Worm (Caenorhabditis elegans) whole organism, dauer: Measurements from ENCODE around the gene T03G6.7.

Experiments
- unc-62 ChIP-seq: sonication (generic microtip); optimal IDR thresholded peaks from 2 replicates; lab custom pipeline; 2017; ENCODE audit warnings: missing biosample characterization, missing genetic modification reagents, missing genetic modification characterization

T03G6.7 gene

DNA sequence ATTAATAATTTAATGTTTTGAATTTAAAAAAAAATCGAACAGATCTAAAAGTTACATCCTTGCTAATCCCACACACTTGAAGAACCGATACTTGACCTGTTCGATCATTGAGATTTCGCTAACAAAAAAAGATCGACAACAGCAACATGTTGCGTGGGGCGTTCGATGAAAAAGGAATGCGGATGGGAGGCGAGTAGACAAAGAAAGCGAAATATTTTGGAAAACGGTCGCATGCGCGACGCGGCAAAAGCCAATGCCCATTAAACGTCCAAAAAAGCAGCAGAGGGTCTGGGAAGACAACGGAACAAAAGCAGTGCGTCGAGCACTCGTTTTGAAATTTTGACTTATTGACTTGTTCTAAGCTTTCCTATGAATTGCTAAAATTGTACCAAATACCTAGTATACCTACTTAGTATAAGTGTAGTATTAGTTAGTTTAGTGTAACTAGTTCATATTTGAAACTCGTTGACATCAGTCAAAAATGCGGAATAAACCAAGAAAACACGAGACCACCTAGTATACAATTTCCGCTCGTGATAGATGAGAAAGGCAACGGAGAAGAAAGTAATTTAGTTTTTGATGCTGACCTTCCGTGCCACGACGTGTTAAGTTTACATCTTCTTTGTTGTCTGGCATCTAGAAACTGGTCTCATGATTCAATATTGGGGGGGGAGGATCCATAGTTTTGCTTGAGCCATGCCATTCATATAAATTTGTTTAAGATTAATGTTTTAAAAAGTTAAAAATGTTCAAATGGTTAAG lies 11.8 kb upstream of the T03G6.7 start:
- no peak for TF ChIP-seq unc-62

DNA sequence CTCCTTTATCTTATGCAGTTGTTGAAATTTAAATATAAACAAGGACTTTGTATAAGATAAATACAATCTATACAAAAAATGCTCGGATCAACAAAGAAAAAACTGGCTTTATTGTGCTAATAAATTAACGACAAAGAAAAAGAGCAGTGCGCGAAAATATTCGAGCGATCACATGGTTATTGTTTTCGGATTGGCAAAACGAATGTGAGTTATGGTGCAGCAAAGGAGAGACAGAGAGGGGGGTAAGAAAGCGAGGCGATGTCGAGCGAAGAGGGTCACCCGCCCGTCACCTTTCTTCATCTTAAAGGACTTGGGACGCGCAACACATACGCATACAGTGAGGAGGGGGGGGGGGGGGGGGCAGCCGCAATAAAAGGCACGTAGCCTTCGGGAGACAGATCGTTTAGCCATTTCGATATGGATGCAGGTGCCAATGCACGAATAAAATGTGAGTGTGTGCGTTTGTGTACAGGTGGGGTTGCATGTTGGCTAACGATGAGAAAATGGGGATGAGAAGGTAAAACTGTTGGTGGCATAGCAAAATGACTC lies 10.6 kb upstream of the T03G6.7 start:
- TF ChIP-seq unc-62, result no peak

DNA sequence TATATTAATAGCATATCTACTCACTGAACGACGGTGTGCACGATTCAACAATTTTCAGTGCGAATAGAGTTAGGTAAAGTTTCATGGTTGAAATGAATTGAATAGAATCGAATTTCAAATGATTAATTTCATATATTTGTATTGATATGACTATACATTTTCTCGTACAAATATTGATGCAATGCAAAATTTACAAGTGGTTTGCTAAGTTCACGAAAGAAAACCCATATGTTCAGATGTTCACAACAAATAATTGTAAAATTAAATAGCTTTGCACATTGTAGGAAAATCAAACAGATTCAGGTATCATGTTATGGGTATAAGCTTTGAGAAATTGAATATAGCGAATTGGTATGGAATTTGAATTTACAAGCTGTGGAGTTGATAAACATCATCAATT lies 8.2 kb upstream of the T03G6.7 start, which contains the start of gene H01M10.2:
Gene H01M10.2, minus strand, starts transcription at position 101 of the 400 bp plus-strand sequence.
- no peak for TF ChIP-seq unc-62

DNA sequence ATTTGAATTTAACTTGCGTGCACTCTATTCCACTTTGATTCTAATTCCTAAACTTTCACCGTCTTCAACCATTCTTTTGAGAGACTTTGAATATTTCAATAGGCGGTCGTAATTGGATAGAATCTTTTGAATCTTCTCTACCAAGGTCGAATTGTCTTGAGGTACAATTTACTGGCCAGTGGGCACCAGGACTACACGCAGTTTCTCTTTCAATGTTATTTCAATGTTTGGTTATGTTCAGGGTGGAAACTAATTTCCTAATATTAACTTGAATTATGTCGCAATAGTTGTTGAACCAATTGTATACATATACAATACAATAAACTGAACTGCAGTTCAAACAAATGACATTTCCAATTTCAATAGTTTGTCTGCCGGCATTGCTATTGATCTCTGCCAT lies 5.8 kb upstream of the T03G6.7 start:
- TF ChIP-seq unc-62, result no peak

DNA sequence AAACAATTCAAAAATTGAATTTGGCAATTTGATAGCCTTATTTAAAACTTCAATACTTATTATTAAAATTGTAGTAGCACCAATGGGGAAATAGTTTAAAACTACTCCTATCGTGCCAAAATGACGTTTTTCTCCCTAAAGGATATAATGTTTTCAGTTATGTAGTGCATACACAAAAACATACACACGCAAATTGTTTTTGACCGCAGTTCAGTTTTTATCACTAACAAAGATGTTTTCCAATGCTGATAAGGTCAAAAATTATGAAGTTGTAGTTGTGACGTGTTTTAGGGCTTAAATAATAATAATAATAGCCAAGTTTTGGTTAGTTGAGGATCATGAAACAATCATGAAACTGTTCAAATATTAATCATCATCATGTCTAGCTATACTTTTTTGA lies 3.8 kb upstream of the T03G6.7 start:
- TF ChIP-seq unc-62, result no peak

DNA sequence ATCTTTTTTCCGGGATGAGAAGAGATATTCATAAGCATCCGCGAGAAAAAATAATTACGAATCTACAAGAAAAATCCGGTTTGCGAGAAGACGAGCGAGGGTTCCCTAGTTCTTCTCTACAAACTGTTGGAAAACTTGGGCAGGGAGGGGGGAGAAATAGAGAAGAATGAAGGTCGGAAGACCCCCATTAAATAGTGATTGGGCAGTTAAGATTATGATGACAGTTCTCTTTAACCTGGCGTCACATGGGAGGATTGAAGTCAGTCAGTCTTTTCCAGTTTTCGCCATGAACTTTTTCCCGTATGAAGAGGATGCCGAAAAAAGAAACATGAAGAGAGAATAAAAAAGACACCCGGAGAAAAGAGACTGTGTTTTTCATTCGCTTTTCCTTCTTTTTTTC lies 3.1 kb upstream of the T03G6.7 start:
- no peak for TF ChIP-seq unc-62

DNA sequence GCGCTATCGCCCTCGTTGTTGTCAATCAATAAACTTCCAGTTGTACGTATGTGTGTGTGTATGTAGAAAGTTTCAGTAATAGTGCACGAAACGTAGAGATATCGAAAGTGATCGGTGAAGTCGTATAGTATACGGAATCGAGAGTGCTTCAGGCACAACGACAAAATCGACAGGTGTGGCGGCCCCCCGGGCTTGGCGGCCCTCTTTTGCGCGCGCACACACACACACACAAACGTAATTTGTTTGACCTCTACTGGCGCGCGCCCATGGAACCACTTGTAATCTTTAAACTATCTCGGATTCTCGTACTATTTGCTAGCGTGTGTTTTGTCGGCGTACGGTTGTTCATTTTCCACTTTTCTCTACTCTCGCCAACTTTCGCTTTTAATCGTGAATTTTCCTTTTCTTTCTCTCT lies 2.2 kb upstream of the T03G6.7 start:
- no peak for TF ChIP-seq unc-62

DNA sequence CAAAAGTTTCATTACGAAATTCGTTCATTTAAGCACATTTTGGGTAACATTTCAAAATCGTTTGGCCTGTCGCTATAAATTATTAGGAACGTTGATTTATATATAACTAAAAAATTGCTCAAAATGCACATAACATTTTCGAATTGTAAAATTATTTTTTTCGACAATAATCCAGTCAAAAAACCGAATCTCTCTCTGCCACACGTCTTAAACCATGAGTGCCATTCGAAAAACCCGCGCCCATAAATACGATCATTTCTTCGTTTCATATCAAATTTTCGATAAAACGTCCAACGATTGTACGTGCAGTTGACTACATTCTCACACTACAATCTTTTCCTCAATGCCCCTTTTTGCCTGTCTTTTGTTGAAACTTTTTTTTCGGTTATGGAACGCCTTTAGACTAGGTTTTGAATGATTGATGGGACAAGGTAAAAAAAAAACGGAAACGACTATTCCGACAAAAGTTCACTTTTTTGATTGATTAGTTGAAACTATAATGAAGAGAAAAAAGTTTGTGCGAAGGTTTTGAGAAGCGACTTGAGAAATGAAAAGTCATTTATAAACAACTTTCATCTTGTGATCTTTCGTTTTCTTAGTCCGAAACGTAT lies 1.1 kb upstream of the T03G6.7 start:
- TF ChIP-seq unc-62, result no peak

DNA sequence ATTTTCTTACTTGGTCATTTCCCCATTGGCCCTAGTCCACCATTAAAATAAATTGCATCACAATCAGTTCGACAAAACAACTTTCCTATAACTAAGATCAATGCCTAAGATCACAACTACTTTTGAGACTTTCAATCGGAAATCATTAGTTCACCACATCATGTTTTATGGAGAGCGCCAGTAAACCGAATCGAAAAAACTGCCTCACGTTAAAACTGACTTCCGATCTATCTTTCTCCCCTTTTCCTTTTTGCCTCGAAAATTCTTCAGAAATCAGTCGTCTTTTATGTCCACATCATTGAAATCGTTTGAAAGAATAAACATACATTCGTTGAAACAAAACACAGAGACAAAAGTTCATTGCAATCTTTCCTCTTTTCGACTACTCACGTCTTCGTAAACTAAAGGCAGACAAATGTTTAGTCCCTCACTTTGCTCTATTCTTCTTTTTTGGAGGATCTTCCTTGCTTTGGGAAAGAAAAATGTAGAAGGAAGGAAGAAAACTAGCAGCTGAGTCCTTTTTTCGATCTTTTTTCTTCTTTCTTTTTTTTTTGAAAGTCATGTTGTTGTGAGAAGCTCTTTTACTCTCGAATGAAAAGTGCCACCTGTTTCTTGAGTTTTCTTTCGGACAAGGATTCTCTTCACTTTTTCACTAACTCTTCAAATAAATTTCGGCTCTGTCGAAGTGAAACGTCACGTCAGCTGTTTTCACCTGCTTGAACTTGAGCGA lies 1.4 kb downstream of the T03G6.7 start:
- no peak for TF ChIP-seq unc-62

DNA sequence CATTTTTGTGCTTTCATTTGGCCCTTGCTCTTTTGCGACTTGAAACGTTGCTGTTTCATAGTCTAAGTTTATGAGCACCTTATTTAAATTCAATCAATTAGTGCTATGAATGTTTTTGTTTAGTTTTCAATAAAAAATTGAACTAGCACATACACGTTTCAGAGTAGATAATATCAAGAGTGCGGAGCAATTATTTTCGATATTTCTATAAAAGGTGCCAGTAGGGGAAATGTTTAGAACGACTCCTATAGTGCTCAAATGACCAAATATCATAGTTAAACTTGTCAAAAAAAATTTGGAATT lies 1.9 kb downstream of the T03G6.7 start:
- no peak for TF ChIP-seq unc-62

DNA sequence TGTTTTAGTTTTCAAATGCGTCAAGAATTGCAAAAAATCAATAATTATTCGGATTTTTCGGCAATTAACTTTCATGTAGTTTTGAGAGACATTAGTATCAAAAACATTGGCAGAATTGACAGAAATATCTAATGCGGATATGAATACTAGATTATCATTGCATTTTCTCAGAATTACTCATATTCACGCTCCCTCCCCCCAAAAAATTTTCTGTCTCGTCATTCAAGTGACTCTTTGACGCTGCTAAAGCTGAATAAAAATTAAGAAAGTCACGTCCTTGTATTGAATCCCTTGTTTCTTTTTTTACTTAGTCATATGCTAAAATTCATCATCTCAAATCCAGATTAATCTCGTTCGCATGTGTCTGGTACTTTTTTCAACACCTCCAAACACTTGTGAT lies 2.8 kb downstream of the T03G6.7 start:
- TF ChIP-seq unc-62, result no peak

DNA sequence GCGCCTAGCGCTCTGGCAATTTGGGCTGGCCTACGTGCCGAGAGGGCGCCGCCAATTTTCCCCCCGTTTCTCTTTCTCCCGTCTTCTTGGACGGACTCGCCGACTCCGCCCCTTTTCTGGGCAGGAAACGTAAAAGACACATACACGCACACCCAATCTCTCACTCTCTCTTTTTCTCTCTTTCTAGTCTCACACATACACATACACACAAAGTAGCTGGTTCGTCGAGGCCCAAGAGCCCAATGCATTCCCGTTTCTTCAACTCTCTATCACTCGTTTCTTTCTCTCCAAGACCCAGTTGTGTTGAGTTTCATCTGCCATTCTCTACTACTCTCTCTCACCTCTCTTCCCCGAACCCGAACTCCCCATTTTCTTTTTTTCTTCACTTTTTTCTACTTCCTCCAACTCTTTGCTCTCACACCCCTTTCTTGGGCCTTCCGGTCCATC lies 5.0 kb downstream of the T03G6.7 start:
- no peak for TF ChIP-seq unc-62

DNA sequence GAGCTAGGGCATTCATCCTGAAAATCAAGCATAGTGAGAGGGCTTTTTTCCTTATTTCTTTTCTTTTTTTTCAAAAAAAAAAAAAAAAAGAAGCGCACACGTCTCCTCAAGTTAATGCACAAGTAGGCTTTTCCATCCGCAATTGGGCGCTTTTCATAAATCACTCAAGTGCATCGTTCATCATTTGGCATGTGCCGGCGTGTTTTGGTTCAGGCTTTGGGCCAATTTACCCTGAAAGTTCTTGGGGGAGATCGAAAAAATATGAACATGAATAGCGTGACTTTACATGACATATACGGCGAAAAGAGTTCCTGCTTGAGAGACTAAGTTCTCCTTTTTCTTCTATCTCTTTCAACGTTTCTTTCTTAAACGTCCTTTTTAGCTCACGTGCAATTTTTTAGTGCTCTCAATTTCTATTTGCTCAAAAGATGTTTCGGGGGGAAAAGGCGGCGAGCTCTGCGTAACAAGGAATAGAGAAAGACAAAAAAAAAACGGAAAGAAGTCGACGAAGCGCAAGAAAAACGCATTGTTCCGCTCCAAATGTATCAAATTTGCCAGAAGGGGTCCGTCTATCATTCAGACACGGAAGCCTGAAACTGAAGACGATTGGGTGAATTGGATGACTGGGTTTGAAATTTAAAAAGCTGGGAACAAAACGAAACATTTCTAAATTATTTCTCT lies 7.3 kb downstream of the T03G6.7 start:
- no peak for TF ChIP-seq unc-62

DNA sequence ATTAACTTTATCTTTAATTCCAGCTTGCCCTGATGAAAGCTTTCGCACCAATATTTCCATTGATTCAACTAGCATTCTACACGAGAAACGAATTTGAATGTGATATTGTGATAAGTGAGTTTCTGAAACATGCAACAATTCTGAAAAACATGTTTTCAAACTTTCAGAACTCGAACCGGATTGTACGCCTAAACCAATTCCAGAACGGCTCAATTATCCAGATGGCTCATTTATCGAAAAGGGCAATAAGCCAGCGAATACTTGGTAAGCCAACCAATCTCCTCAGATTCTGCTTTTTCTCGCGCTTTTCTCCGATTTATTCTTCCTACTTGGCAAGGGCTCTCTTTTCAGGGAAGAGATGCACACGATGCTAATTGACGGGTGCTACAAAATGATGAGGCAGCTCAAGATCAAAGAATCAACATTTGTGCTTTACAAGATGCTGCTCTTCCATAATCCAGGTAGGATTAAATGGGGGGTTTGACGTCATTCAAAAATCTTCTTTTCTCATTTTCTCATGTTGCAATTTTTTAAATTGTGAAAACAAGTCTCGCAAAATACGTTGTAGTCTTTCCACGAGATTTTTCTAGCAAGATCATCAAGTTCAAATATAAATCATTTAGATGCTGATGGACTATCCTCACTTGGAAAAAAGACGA lies 10.6 kb downstream of the T03G6.7 start:
- no peak for TF ChIP-seq unc-62

DNA sequence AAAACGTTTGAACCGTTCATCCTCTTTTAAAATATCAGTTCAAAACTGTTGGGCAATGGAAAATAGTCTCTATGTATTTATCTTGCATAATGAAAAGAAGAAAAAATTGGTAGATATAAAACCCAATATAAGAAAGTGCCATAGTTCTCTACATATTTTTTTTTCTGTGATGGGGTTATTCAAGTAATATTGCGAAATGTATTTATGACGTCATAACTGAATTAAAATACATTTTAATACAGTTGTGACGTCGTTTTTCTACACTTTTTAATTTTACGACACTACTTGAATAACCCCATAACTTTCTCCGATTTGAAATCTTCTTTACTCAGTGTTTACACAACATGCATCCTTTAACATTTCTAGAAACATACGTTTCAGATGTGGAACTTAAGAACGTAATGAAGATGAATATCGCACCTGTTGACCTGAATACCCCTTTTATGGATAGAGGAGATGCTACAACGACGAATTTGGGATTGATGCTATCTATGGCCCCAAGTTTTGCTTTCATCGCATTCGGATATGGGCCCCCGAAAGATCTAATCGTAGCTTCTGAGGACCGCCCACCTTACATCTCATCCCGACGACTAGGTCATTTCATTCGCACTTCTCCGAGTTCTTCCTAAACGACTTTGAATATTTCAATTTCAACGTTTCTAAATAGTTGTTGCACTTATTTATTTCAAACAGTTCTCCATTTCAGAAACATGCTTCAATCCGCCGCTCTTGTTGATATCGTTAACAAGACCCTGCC lies 13.9 kb downstream of the T03G6.7 start, which contains the start of gene T03G6.1:
Gene T03G6.1, plus strand, starts transcription at position 707 of the 757 bp plus-strand sequence.
- TF ChIP-seq unc-62, result no peak

DNA sequence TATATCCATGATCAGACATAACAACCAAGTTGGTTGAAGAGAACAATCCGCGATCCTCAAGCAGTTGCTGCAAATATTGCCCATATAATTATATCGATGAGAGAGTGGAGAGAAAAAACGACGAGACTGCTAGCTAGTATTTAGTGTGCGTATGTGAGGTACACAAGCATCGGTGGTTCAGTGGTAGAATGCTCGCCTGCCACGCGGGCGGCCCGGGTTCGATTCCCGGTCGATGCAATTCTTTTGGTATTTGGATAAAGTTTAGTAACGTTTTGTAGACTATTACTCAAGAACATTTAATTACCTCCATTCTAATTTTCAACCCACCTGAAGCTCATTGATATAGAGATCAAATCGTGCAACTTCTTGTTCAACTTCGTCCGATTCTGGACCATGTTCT lies 19.2 kb downstream of the T03G6.7 start:
- no peak for TF ChIP-seq unc-62
